Worm (Caenorhabditis elegans): ENCODE data around the gene col-160.

ce11 chrV:13206514-13206913, 4.5 kb upstream of the col-160 start:
- TF ChIP-seq R02D3.7 (tag; optimal IDR thresholded peaks at IDR 0.05) (no peak), mab-5 (tag; optimal IDR thresholded peaks at IDR 0.05) (no peak), elt-3 (tag; optimal IDR thresholded peaks at IDR 0.05) (no peak)
